Fruit fly (Drosophila melanogaster) whole organism, wandering third instar larva: ENCODE measurements around the gene Tg.

Experiments
- Abd-B ChIP-seq: fragments of >200 bp; optimal IDR thresholded peaks from 2 replicates; lab custom pipeline; 2017; ENCODE audit warnings: missing biosample characterization, missing genetic modification characterization
- CG32264 ChIP-seq: fragments of 200-800 bp; sonication (Bioruptor generic); optimal IDR thresholded peaks from 2 replicates; lab custom pipeline; 2016; ENCODE audit warnings: missing biosample characterization, missing genetic modification characterization
- Hr83 ChIP-seq: fragments of 200-300 bp; sonication (Bioruptor generic); optimal IDR thresholded peaks from 2 replicates; lab custom pipeline; 2016; ENCODE audit warnings: missing biosample characterization, mild to moderate bottlenecking, missing genetic modification characterization, moderate library complexity; ENCODE audit not compliant: poor library complexity, severe bottlenecking
- Rel ChIP-seq, 2 experiments: fragments of 200-800 bp; sonication (Bioruptor generic) in 1 of 2; optimal IDR thresholded peaks; 2 replicates in 1 of 2; 3 replicates in 1 of 2; lab custom pipeline; 2016 to 2019; ENCODE audit warnings: mild to moderate bottlenecking in 2 of 2, missing biosample characterization in 2 of 2, missing genetic modification characterization in 2 of 2, moderate library complexity in 1 of 2
- Sp1 ChIP-seq: fragments of 200-800 bp; sonication (Bioruptor generic); optimal IDR thresholded peaks from 3 replicates; lab custom pipeline; 2019; ENCODE audit warnings: missing biosample characterization, mild to moderate bottlenecking, missing genetic modification characterization, moderate library complexity
- br ChIP-seq: fragments of 200-800 bp; sonication (Bioruptor generic); optimal IDR thresholded peaks from 2 replicates; lab custom pipeline; 2016; ENCODE audit warnings: missing biosample characterization, missing genetic modification characterization
- sv ChIP-seq: fragments of 200-800 bp; sonication (Bioruptor generic); optimal IDR thresholded peaks from 3 replicates; lab custom pipeline; 2016; ENCODE audit warnings: missing biosample characterization, missing genetic modification characterization
- woc ChIP-seq: sonication (Bioruptor generic); optimal IDR thresholded peaks from 2 replicates; lab custom pipeline; 2016; ENCODE audit warnings: missing biosample characterization, mild to moderate bottlenecking, missing genetic modification characterization

Gene Tg

dm6 chr2L:8071112-8071976, 60.1 kb downstream of the Tg start, which contains the start of gene poe:
Gene poe (minus strand): TSS chr2L:8071624.
- TF ChIP-seq Sp1 (GFP tag; lab: Kevin White, UChicago) (peak; percentile 62), woc (no peak), Abd-B (GFP tag; lab: Kevin White, UChicago) (no peak), Hr83 (GFP tag; lab: Kevin White, UChicago) (peak; percentile 68), sv (GFP tag; lab: Kevin White, UChicago) (no peak), CG32264 (GFP tag; lab: Kevin White, UChicago) (no peak), Rel (GFP tag; optimal IDR thresholded peaks at IDR 0.05; lab: Kevin White, UChicago) (no peak), Rel (tag; optimal IDR thresholded peaks at IDR 0.05; lab: Kevin White, UChicago) (peak; percentile 78), br (GFP tag; lab: Kevin White, UChicago) (no peak)
- TF ChIP-seq, all 38 proteins: peak for 3

- TF ChIP-seq Hr83 (GFP tag; lab: Kevin White, UChicago) (no peak), woc (no peak)
- TF ChIP-seq, all 38 proteins: peak for 0
Observed at dm6 chr2L:8072692-8073091, 61.5 kb downstream of the Tg start, which contains the start of the genes MED20 and Trf. Gene MED20 (minus strand): TSS chr2L:8072848. Gene Trf (plus strand): TSS chr2L:8072895.
